Worm (Caenorhabditis elegans) whole organism, L4/young adult: Measurements from ENCODE around the gene K08D10.13.
"Not testable (repeated sequence)": the region's sequence is repeated elsewhere in the genome, so short reads cannot be mapped to it uniquely, and the experiment has no call there.

ENCODE experiments used
- W03F9.2 ChIP-seq: fragments of 150-350 bp; optimal IDR thresholded peaks from 2 replicates; lab custom pipeline; 2014; ENCODE audit warnings: missing biosample characterization, missing genetic modification characterization
- dao-5 ChIP-seq: sonication (generic microtip); optimal IDR thresholded peaks from 2 replicates; lab custom pipeline; 2016; ENCODE audit warnings: missing genotype, missing genetic modification characterization, moderate library complexity, missing compliant biosample characterization
- him-1 ChIP-seq: sonication (generic microtip); optimal IDR thresholded peaks from 2 replicates; lab custom pipeline; 2016; ENCODE audit warnings: missing genotype, missing genetic modification reagents, missing genetic modification characterization, missing compliant biosample characterization

DNA sequence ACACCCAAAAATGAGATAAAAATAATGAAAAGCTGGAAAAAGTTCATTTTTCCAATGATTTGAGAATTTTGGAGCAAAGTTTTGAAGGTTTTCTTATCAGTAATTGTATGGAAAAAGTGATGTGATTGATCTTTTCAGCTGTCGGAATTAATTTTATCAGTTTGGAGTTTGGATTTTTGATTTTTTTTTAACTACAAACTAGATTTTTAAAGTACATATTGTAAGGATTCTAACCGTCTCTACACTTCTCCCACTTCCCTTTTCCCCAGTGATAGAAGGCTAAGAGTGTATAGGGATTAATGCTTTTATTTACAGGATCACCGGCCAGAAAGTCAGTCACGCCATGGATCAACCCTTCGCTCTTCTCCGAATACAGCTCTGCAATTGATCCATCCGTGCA, 45.7 kb downstream of the K08D10.13 start, which contains the start of gene F49F1.7:
- TF ChIP-seq W03F9.2, dao-5, him-1 (tag; lab: Kevin White, UChicago): not testable (repeated sequence)
